Fruit fly (Drosophila melanogaster) whole organism, embryonic: ENCODE results near the gene Pxd.

Experiments used
- Antp ChIP-seq: fragments of 200-800 bp; sonication (Bioruptor generic); optimal IDR thresholded peaks from 3 replicates; lab custom pipeline; 2016; ENCODE audit warnings: missing biosample characterization, missing genetic modification characterization
- CG10267 ChIP-seq: fragments of 200-800 bp; sonication (Bioruptor generic); optimal IDR thresholded peaks from 2 replicates; lab custom pipeline; 2018; ENCODE audit warnings: missing biosample characterization, mild to moderate bottlenecking, missing genetic modification characterization, moderate library complexity
- CG10462 ChIP-seq: fragments of 200-800 bp; sonication (Bioruptor generic); optimal IDR thresholded peaks from 2 replicates; lab custom pipeline; 2016; ENCODE audit warnings: missing biosample characterization, missing genetic modification characterization
- CG11085 ChIP-seq: fragments of 200-800 bp; sonication (Bioruptor generic); IDR thresholded peaks from 2 replicates; pipeline ENCODE4 v1.3.6; 2022; ENCODE audit warnings: missing biosample characterization, missing genetic modification characterization
- CG11247 ChIP-seq: fragments of 200-800 bp; sonication (Bioruptor generic); IDR thresholded peaks from 2 replicates; pipeline ENCODE4 v1.3.6; 2022; ENCODE audit warnings: missing biosample characterization, missing genetic modification characterization
- CG11560 ChIP-seq: fragments of 200-800 bp; sonication (Bioruptor generic); IDR thresholded peaks from 3 replicates; pipeline ENCODE4 v1.3.6; 2022; ENCODE audit warnings: missing biosample characterization, missing genetic modification characterization
- CG12071 ChIP-seq: fragments of 200-800 bp; sonication (Bioruptor generic); optimal IDR thresholded peaks from 3 replicates; lab custom pipeline; 2018; ENCODE audit warnings: missing biosample characterization, mild to moderate bottlenecking, missing genetic modification characterization
- CG12104 ChIP-seq: fragments of 200-800 bp; sonication (Bioruptor generic); optimal IDR thresholded peaks from 3 replicates; lab custom pipeline; 2016; ENCODE audit warnings: missing biosample characterization, missing genetic modification characterization
- CG12299 ChIP-seq: fragments of 200-800 bp; sonication (Bioruptor generic); optimal IDR thresholded peaks from 2 replicates; lab custom pipeline; 2018; ENCODE audit warnings: missing biosample characterization, mild to moderate bottlenecking, missing genetic modification characterization
- CG13775 ChIP-seq: fragments of 200-800 bp; sonication (Bioruptor generic); optimal IDR thresholded peaks from 3 replicates; lab custom pipeline; 2017; ENCODE audit warnings: missing biosample characterization, mild to moderate bottlenecking, missing genetic modification characterization
- CG15601 ChIP-seq: fragments of 200-800 bp; sonication (Bioruptor generic); optimal IDR thresholded peaks from 3 replicates; lab custom pipeline; 2019; ENCODE audit warnings: missing biosample characterization, mild to moderate bottlenecking, missing genetic modification characterization, moderate library complexity
- CG17385 ChIP-seq: fragments of 200-800 bp; sonication (Bioruptor generic); optimal IDR thresholded peaks from 3 replicates; lab custom pipeline; 2018; ENCODE audit warnings: missing biosample characterization, mild to moderate bottlenecking, missing genetic modification characterization
- CG18011 ChIP-seq: fragments of 200-800 bp; sonication (Bioruptor generic); optimal IDR thresholded peaks from 2 replicates; lab custom pipeline; 2017; ENCODE audit warnings: missing biosample characterization, missing genetic modification characterization, mild to moderate bottlenecking, moderate library complexity, missing genotype
- CG3995 ChIP-seq: fragments of 200-800 bp; sonication (Bioruptor generic); optimal IDR thresholded peaks from 3 replicates; lab custom pipeline; 2016; ENCODE audit warnings: missing biosample characterization, missing genetic modification characterization
- CG4854 ChIP-seq: fragments of 200-800 bp; sonication (Bioruptor generic); optimal IDR thresholded peaks from 2 replicates; lab custom pipeline; 2016; ENCODE audit warnings: missing biosample characterization, missing genetic modification characterization, inconsistent platforms
- CG6765 ChIP-seq: fragments of 200-800 bp; sonication (Bioruptor generic); optimal IDR thresholded peaks from 3 replicates; lab custom pipeline; 2017; ENCODE audit warnings: missing biosample characterization, mild to moderate bottlenecking, missing genetic modification characterization
- CG6813 ChIP-seq: fragments of 200-800 bp; sonication (Bioruptor generic); optimal IDR thresholded peaks from 2 replicates; lab custom pipeline; 2017; ENCODE audit warnings: missing biosample characterization, missing genetic modification characterization, mild to moderate bottlenecking, moderate library complexity, missing genetic modification reagents
- CG8089 ChIP-seq: fragments of 200-800 bp; sonication (Bioruptor generic); optimal IDR thresholded peaks from 3 replicates; lab custom pipeline; 2016; ENCODE audit warnings: missing biosample characterization, missing genetic modification characterization
- D19A ChIP-seq: fragments of 200-800 bp; optimal IDR thresholded peaks from 3 replicates; lab custom pipeline; 2019; ENCODE audit warnings: missing biosample characterization, mild to moderate bottlenecking, missing genetic modification characterization, moderate library complexity
- D19B ChIP-seq: fragments of 200-800 bp; sonication (Bioruptor generic); optimal IDR thresholded peaks from 2 replicates; lab custom pipeline; 2017; ENCODE audit warnings: missing biosample characterization, mild to moderate bottlenecking, missing genetic modification characterization
- Dbx ChIP-seq: fragments of 200-800 bp; sonication (Bioruptor generic); IDR thresholded peaks from 3 replicates; pipeline ENCODE4 v1.3.6; 2022; ENCODE audit warnings: missing biosample characterization, missing genetic modification characterization
- Drgx ChIP-seq: fragments of 200-800 bp; sonication (Bioruptor generic); IDR thresholded peaks from 2 replicates; pipeline ENCODE4 v1.3.6; 2022; ENCODE audit warnings: missing biosample characterization, missing genetic modification characterization
- Eip74EF ChIP-seq, 2 experiments: fragments of 200-800 bp in 1 of 2; fragments of >200 bp in 1 of 2; sonication (Bioruptor generic) in 1 of 2; optimal IDR thresholded peaks; 2 replicates each; lab custom pipeline; 2017 to 2019; ENCODE audit warnings: missing biosample characterization in 2 of 2, missing genetic modification characterization in 2 of 2, mild to moderate bottlenecking in 1 of 2, moderate library complexity in 1 of 2
- Ets65A ChIP-seq: fragments of 200-800 bp; sonication (Bioruptor generic); peaks from one replicate; lab custom pipeline; 2016; ENCODE audit warnings: missing biosample characterization, missing genetic modification characterization
- Fer1 ChIP-seq: fragments of 200-800 bp; sonication (Bioruptor generic); optimal IDR thresholded peaks from 2 replicates; lab custom pipeline; 2017; ENCODE audit warnings: missing biosample characterization, mild to moderate bottlenecking, missing genetic modification characterization
- Mrtf ChIP-seq: fragments of 200-800 bp; sonication (Bioruptor generic); IDR thresholded peaks from 3 replicates; pipeline ENCODE4 v1.3.6; 2022; ENCODE audit warnings: missing biosample characterization, missing genetic modification characterization
- NC2α ChIP-seq: fragments of 200-800 bp; sonication (Bioruptor generic); optimal IDR thresholded peaks from 2 replicates; lab custom pipeline; 2016; ENCODE audit warnings: missing biosample characterization, missing genetic modification characterization
- Oaz ChIP-seq: fragments of 200-800 bp; sonication (Bioruptor generic); IDR thresholded peaks from 2 replicates; pipeline ENCODE4 v1.3.6; 2022; ENCODE audit warnings: missing biosample characterization, missing genetic modification characterization
- Ravus ChIP-seq: fragments of 200-800 bp; sonication (Bioruptor generic); IDR thresholded peaks from 2 replicates; pipeline ENCODE4 v1.3.6; 2022; ENCODE audit warnings: missing biosample characterization, missing genetic modification characterization
- Rfx ChIP-seq: fragments of 200-800 bp; sonication (Bioruptor generic); IDR thresholded peaks from 2 replicates; pipeline ENCODE4 v1.3.6; 2022; ENCODE audit warnings: missing biosample characterization, missing genetic modification characterization
- Rx ChIP-seq: fragments of 200-800 bp; sonication (Bioruptor generic); IDR thresholded peaks from 2 replicates; pipeline ENCODE4 v1.3.6; 2022; ENCODE audit warnings: missing biosample characterization, missing genetic modification characterization
- Sin3A ChIP-seq: fragments of >200 bp; optimal IDR thresholded peaks from 2 replicates; lab custom pipeline; 2018
- Sry-δ ChIP-seq: fragments of 200-800 bp; sonication (Bioruptor generic); optimal IDR thresholded peaks from 2 replicates; lab custom pipeline; 2016; ENCODE audit warnings: missing biosample characterization, missing genetic modification characterization
- Trl ChIP-seq, 3 experiments: fragments of >200 bp in 2 of 3; fragments of 200-800 bp in 1 of 3; sonication (Bioruptor generic) in 1 of 3; optimal IDR thresholded peaks; 2 replicates in 1 of 3; 3 replicates in 2 of 3; lab custom pipeline; 2016 to 2017; ENCODE audit warnings: missing biosample characterization in 1 of 3, missing genetic modification characterization in 1 of 3
- chinmo ChIP-seq: fragments of 200-800 bp; sonication (Bioruptor generic); IDR thresholded peaks from 4 replicates; pipeline ENCODE4 v1.3.6; 2022; ENCODE audit warnings: missing biosample characterization, missing genetic modification characterization; ENCODE audit not compliant: partially characterized antibody
- dm ChIP-seq: fragments of 200-800 bp; sonication (Bioruptor generic); optimal IDR thresholded peaks from 3 replicates; lab custom pipeline; 2016; ENCODE audit warnings: missing biosample characterization, missing genetic modification characterization
- eve ChIP-seq, 2 experiments: fragments of >200 bp; optimal IDR thresholded peaks; 2 replicates each; lab custom pipeline; 2017; ENCODE audit warnings: missing biosample characterization in 2 of 2, missing genetic modification characterization in 2 of 2
- gem ChIP-seq: fragments of 200-800 bp; sonication (Bioruptor generic); optimal IDR thresholded peaks from 2 replicates; lab custom pipeline; 2019; ENCODE audit warnings: missing biosample characterization, mild to moderate bottlenecking, missing genetic modification characterization, moderate library complexity
- grn ChIP-seq: fragments of 200-800 bp; sonication (Bioruptor generic); optimal IDR thresholded peaks from 3 replicates; lab custom pipeline; 2017; ENCODE audit warnings: missing biosample characterization, missing genetic modification characterization
- lab ChIP-seq: fragments of 200-800 bp; sonication (Bioruptor generic); optimal IDR thresholded peaks from 3 replicates; lab custom pipeline; 2017; ENCODE audit warnings: missing biosample characterization, missing genetic modification characterization, mild to moderate bottlenecking, moderate library complexity, missing genetic modification reagents
- nerfin-2 ChIP-seq: fragments of 200-800 bp; sonication (Bioruptor generic); IDR thresholded peaks from 2 replicates; pipeline ENCODE4 v1.3.6; 2022; ENCODE audit warnings: missing biosample characterization, missing genetic modification characterization; ENCODE audit not compliant: partially characterized antibody
- nom ChIP-seq: fragments of 200-800 bp; sonication (Bioruptor generic); optimal IDR thresholded peaks from 2 replicates; lab custom pipeline; 2017; ENCODE audit warnings: missing biosample characterization, missing genetic modification characterization, mild to moderate bottlenecking, moderate library complexity, missing genetic modification reagents
- salm ChIP-seq: fragments of 200-800 bp; sonication (Bioruptor generic); optimal IDR thresholded peaks from 2 replicates; lab custom pipeline; 2018; ENCODE audit warnings: missing biosample characterization, mild to moderate bottlenecking, missing genetic modification characterization
- sna ChIP-seq: fragments of 200-800 bp; sonication (Bioruptor generic); IDR thresholded peaks from 2 replicates; pipeline ENCODE4 v1.3.6; 2022; ENCODE audit warnings: missing biosample characterization, missing genetic modification characterization; ENCODE audit not compliant: partially characterized antibody
- sug ChIP-seq: fragments of 200-800 bp; optimal IDR thresholded peaks from 2 replicates; lab custom pipeline; 2019; ENCODE audit warnings: missing biosample characterization, mild to moderate bottlenecking, missing genetic modification characterization, moderate library complexity
- trem ChIP-seq: fragments of 200-800 bp; optimal IDR thresholded peaks from 3 replicates; lab custom pipeline; 2019; ENCODE audit warnings: missing biosample characterization, mild to moderate bottlenecking, missing genetic modification characterization, moderate library complexity
- yki ChIP-seq: fragments of >200 bp; optimal IDR thresholded peaks from 3 replicates; lab custom pipeline; 2018

Gene Pxd

dm6 chr3R:16980958-16981623 is 33.3 kb upstream of the Pxd start (continued):
- no peak for TF ChIP-seq CG8089 (GFP tag; lab: Kevin White, UChicago)
- TF ChIP-seq Rfx (GFP tag; lab: Robert Waterston, UW), result peak; percentile 35; the same call in 1 of the 2 replicates
- TF ChIP-seq CG10267 (tag; lab: Kevin White, UChicago), result no peak
- TF ChIP-seq Oaz (GFP tag; lab: Robert Waterston, UW), result no peak
- peak; percentile 7 for TF ChIP-seq CG6813 (GFP tag; lab: Kevin White, UChicago)
- TF ChIP-seq gem (tag; lab: Kevin White, UChicago), result peak; percentile 18
- no peak for TF ChIP-seq dm (GFP tag; lab: Kevin White, UChicago)
- TF ChIP-seq, all 482 proteins: peak for 30

- TF ChIP-seq chinmo (GFP tag; lab: Robert Waterston, UW) (peak; percentile 92; the same call in 2 of the 4 replicates), Sry-δ (GFP tag; lab: Kevin White, UChicago) (no peak), CG6765 (GFP tag; lab: Kevin White, UChicago) (no peak), CG12071 (GFP tag; lab: Kevin White, UChicago) (peak; percentile 18), D19B (no peak), sug (tag; lab: Kevin White, UChicago) (peak; percentile 96), CG12104 (GFP tag; lab: Kevin White, UChicago) (no peak), Antp (GFP tag; lab: Kevin White, UChicago) (no peak), CG6813 (GFP tag; lab: Kevin White, UChicago) (peak; percentile 17), Ravus (GFP tag; lab: Robert Waterston, UW) (no peak), CG11560 (tag; lab: Robert Waterston, UW) (no peak), Sin3A (lab: Kevin White, UChicago) (no peak), Trl (optimal IDR thresholded peaks at IDR 0.05; lab: Kevin White, UChicago) (no peak), Trl (GFP tag; optimal IDR thresholded peaks at IDR 0.05; lab: Kevin White, UChicago) (no peak), sna (GFP tag; lab: Robert Waterston, UW) (no peak), Dbx (GFP tag; lab: Robert Waterston, UW) (no peak), trem (tag; lab: Kevin White, UChicago) (no peak), lab (GFP tag; lab: Kevin White, UChicago) (peak; percentile 48), CG4854 (GFP tag; lab: Kevin White, UChicago) (no peak), CG10462 (GFP tag; lab: Kevin White, UChicago) (no peak), CG12299 (no peak), CG11085 (GFP tag; lab: Robert Waterston, UW) (no peak), Eip74EF (GFP tag; optimal IDR thresholded peaks at IDR 0.05; lab: Kevin White, UChicago) (peak in 1 of 2 experiments; percentile 19), D19A (tag; lab: Kevin White, UChicago) (no peak), eve (GFP tag; optimal IDR thresholded peaks at IDR 0.05; lab: Kevin White, UChicago) (peak in 1 of 2 experiments; percentile 27), nerfin-2 (GFP tag; lab: Robert Waterston, UW) (no peak), NC2α (GFP tag; lab: Kevin White, UChicago) (no peak), nom (peak; percentile 24), Mrtf (GFP tag; lab: Robert Waterston, UW) (no peak), salm (no peak), CG11247 (GFP tag; lab: Robert Waterston, UW) (no peak), Rx (GFP tag; lab: Robert Waterston, UW) (no peak), grn (GFP tag; lab: Kevin White, UChicago) (peak; percentile 99), Ets65A (GFP tag; lab: Kevin White, UChicago) (no peak), Drgx (GFP tag; lab: Robert Waterston, UW) (0 out of 2 replicates have a peak, but pooled peaks have one; percentile 10), CG17385 (GFP tag; lab: Kevin White, UChicago) (peak; percentile 6), CG18011 (GFP tag; lab: Kevin White, UChicago) (no peak), Fer1 (GFP tag; lab: Kevin White, UChicago) (no peak), CG13775 (GFP tag; lab: Kevin White, UChicago) (no peak), CG3995 (GFP tag; lab: Kevin White, UChicago) (no peak), CG15601 (tag; lab: Kevin White, UChicago) (peak; percentile 79), yki (lab: Kevin White, UChicago) (no peak)
Measured at dm6 chr3R:16982108-16982707, 32.2 kb upstream of the Pxd start, which contains the start of gene AhcyL2. AhcyL2 (minus strand) TSS chr3R:16982158.
